Fruit fly (Drosophila melanogaster): ENCODE data around the gene CG17378.

The CG17378 gene

DNA sequence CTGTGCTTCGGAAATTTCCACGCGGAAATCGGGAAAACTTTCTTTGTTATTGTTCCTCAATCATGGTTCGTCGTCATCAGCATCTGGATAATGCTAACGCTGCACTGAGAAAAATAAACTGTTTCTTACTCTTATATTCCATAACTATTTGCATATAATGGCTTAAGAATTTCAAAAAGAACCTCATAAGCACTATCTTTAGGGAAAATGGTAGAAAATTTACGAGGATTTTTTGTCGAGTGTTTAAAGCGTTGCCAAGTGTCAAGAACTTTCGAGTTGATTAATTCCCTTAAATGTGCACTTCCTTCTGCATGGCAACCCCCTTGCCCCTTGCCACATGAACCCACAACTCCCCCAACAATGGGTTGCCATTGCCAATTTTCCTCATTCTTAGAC lies 14.1 kb downstream of the CG17378 start (continued):
- TF ChIP-seq Mes4 (GFP tag; optimal IDR thresholded peaks at IDR 0.05) (peak; percentile 44), CG11398 (GFP tag; optimal IDR thresholded peaks at IDR 0.05) (peak; percentile 26), tup (GFP tag; optimal IDR thresholded peaks at IDR 0.05) (no peak), CG11695 (GFP tag; IDR thresholded peaks at IDR 0.05) (peak; percentile 20; the same call in 1 of the 3 replicates), ttk (GFP tag; IDR thresholded peaks at IDR 0.05) (no peak), pan (optimal IDR thresholded peaks at IDR 0.05) (no peak), pan (GFP tag; optimal IDR thresholded peaks at IDR 0.05 in 1 of 2, IDR thresholded peaks at IDR 0.05 in 1 of 2) (peak in 1 of 2 experiments; percentile 57), CG18262 (tag; optimal IDR thresholded peaks at IDR 0.05) (peak; percentile 69), E2f1 (GFP tag; IDR thresholded peaks at IDR 0.05) (peak; percentile 56), CG12744 (GFP tag; optimal IDR thresholded peaks at IDR 0.05) (peak; percentile 28), CG18764 (GFP tag; optimal IDR thresholded peaks at IDR 0.05) (peak; percentile 57), CG13424 (tag; optimal IDR thresholded peaks at IDR 0.05) (peak; percentile 48), maf-S (GFP tag; optimal IDR thresholded peaks at IDR 0.05) (peak; percentile 40), CG6254 (GFP tag; optimal IDR thresholded peaks at IDR 0.05) (peak; percentile 66), al (GFP tag; IDR thresholded peaks at IDR 0.05) (no peak), Vsx1 (GFP tag; optimal IDR thresholded peaks at IDR 0.05) (no peak), CG6272 (GFP tag; IDR thresholded peaks at IDR 0.05) (peak; percentile 37; the same call in 1 of the 2 replicates), tap (tag; optimal IDR thresholded peaks at IDR 0.05) (peak; percentile 18), grau (tag; optimal IDR thresholded peaks at IDR 0.05) (peak; percentile 61), zfh2 (GFP tag; optimal IDR thresholded peaks at IDR 0.05) (peak; percentile 27), fd96Cb (tag; optimal IDR thresholded peaks at IDR 0.05) (peak; percentile 76), Myb (GFP tag; optimal IDR thresholded peaks at IDR 0.05) (peak; percentile 20), chif (GFP tag; optimal IDR thresholded peaks at IDR 0.05) (peak; percentile 46 to 81), CG2712 (tag; optimal IDR thresholded peaks at IDR 0.05) (peak; percentile 71), Dad (GFP tag; optimal IDR thresholded peaks at IDR 0.05) (peak; percentile 36), Dip3 (GFP tag; optimal IDR thresholded peaks at IDR 0.05) (peak; percentile 16), lola (GFP tag; optimal IDR thresholded peaks at IDR 0.05) (peak in 1 of 3 experiments; percentile 42), vvl (GFP tag; IDR thresholded peaks at IDR 0.05) (peak; percentile 49; the same call in 1 of the 2 replicates), Taf1 (GFP tag; IDR thresholded peaks at IDR 0.05) (peak; percentile 37; the same call in 1 of the 2 replicates), CG12659 (GFP tag; optimal IDR thresholded peaks at IDR 0.05) (peak; percentile 8), trem (tag; optimal IDR thresholded peaks at IDR 0.05) (peak; percentile 61), ci (GFP tag; IDR thresholded peaks at IDR 0.05) (peak; percentile 27; the same call in 1 of the 3 replicates), Dfd (GFP tag; optimal IDR thresholded peaks at IDR 0.05) (no peak), Ets65A (GFP tag) (peak; percentile 91), dati (GFP tag; IDR thresholded peaks at IDR 0.05) (peak; percentile 62), CG4424 (GFP tag; optimal IDR thresholded peaks at IDR 0.05) (peak; percentile 54), mam (GFP tag; optimal IDR thresholded peaks at IDR 0.05) (peak; percentile 25), bigmax (GFP tag; optimal IDR thresholded peaks at IDR 0.05) (no peak), CG8924 (tag; optimal IDR thresholded peaks at IDR 0.05) (peak; percentile 14), CG11504 (tag; optimal IDR thresholded peaks at IDR 0.05) (peak; percentile 47), CG17361 (GFP tag; IDR thresholded peaks at IDR 0.05) (peak; percentile 63; the same call in 2 of the 3 replicates), CG10209 (GFP tag; optimal IDR thresholded peaks at IDR 0.05) (peak; percentile 21), bsh (GFP tag; optimal IDR thresholded peaks at IDR 0.05) (peak in 1 of 2 experiments; percentile 88), CG12104 (GFP tag; optimal IDR thresholded peaks at IDR 0.05) (peak; percentile 2), CG12219 (GFP tag; optimal IDR thresholded peaks at IDR 0.05) (peak; percentile 38), ranshi (GFP tag; IDR thresholded peaks at IDR 0.05) (peak; percentile 49; the same call in 1 of the 2 replicates), Doc2 (GFP tag; IDR thresholded peaks at IDR 0.05) (no peak), CG15011 (GFP tag; optimal IDR thresholded peaks at IDR 0.05) (peak; percentile 30), hbn (GFP tag; IDR thresholded peaks at IDR 0.05; ENCODE audit: partially characterized antibody) (no peak), Nf-YA (GFP tag; IDR thresholded peaks at IDR 0.05) (no peak), CG2875 (GFP tag; optimal IDR thresholded peaks at IDR 0.05) (peak; percentile 45)
